Worm (Caenorhabditis elegans) whole organism, young adult: Measurements from ENCODE around the gene tbc-17.

Experiments used
- F10E7.11 ChIP-seq: sonication (generic microtip); optimal IDR thresholded peaks from 2 replicates; lab custom pipeline; 2017; ENCODE audit warnings: mild to moderate bottlenecking, missing genetic modification characterization, moderate library complexity, missing compliant biosample characterization
- lin-26 ChIP-seq: fragments of 200-800 bp; sonication (Bioruptor generic); IDR thresholded peaks from 2 replicates; pipeline ENCODE4 v1.3.6; 2022; ENCODE audit warnings: missing genetic modification reagents, missing genetic modification characterization, missing compliant biosample characterization
- snpc-4 ChIP-seq, 5 experiments: fragments of 150-350 bp in 1 of 5; sonication (generic microtip) in 4 of 5; optimal IDR thresholded peaks; 2 replicates each; lab custom pipeline; 2014 to 2018; ENCODE audit warnings: missing genetic modification characterization in 5 of 5, missing biosample characterization in 3 of 5, antibody characterized with exemption in 2 of 5, mild to moderate bottlenecking in 2 of 5, missing compliant biosample characterization in 2 of 5, missing genotype in 2 of 5, moderate library complexity in 2 of 5, missing genetic modification reagents in 1 of 5
- somi-1 ChIP-seq: fragments of 200-800 bp; sonication (Bioruptor generic); optimal IDR thresholded peaks from 2 replicates; lab custom pipeline; 2018; ENCODE audit warnings: mild to moderate bottlenecking, missing genetic modification characterization, missing compliant biosample characterization

DNA sequence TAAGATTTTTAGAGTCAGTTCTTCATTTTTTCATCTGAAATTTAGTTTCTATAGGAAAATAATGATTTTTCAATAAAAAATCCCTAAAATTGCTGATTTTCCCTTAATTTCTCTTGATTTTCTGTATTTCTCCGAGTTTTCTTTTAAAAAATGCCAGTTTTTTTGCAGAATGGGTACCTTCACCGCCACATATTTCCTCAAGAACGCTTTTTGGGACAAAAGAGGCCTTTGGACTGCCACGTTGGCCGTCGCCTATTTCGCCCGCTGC is 15.4 kb upstream of the tbc-17 start, which contains the start of gene Y38E10A.24:
- no peak for TF ChIP-seq lin-26
- TF ChIP-seq snpc-4 (GFP tag; optimal IDR thresholded peaks at IDR 0.05; lab: Kevin White, UChicago): no peak
- TF ChIP-seq snpc-4 (tag; optimal IDR thresholded peaks at IDR 0.05; lab: Kevin White, UChicago): no peak
- no peak for TF ChIP-seq F10E7.11 (tag; lab: Kevin White, UChicago)
- TF ChIP-seq somi-1 (GFP tag; lab: Kevin White, UChicago): no peak
